Fruit fly (Drosophila melanogaster): ENCODE measurements around the gene CG32808.

DNA sequence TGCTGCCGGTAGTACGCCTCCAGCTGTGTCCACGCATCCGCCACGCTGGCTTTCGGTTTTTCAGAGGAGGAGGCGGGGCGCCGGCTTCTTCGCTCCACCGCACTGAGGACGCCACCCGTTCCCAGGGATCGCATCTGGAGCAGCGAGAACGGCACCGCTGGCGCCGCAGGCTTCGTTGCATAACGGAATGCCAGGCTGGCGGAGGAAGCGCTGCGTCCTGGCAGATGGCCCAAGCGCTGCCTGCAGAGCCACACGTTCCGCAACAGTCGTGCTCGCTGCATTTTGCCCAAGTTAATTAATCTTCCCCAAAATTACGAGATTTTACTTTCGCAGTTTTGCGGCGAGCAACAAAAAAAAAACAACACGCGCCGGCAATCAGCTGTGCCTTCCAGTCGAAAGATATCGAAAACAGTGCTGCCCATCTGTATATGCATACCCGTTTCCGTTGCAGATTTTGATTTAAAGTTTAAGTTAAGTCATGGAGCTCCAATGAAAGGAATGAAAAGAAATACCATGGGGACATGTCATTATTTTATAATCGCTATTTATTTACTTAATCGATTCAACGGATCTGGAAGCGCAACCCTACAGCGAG, 9.2 kb downstream of the CG32808 start, which contains the start of gene Lrpprc2:
- TF ChIP-seq CG34406 (GFP tag; optimal IDR thresholded peaks at IDR 0.05), result no peak
- no peak for TF ChIP-seq Hr39 (GFP tag; optimal IDR thresholded peaks at IDR 0.05)
